Fruit fly (Drosophila melanogaster) Kc167 (cell line): ENCODE data around the gene CG13928.

Experiments used
- Myc ChIP-seq: fragments of >200 bp; optimal IDR thresholded peaks from 2 replicates; lab custom pipeline; 2017; ENCODE audit warnings: missing external identifiers
- Sin3A ChIP-seq: fragments of >200 bp; optimal IDR thresholded peaks from 2 replicates; lab custom pipeline; 2018; ENCODE audit warnings: missing external identifiers
- h ChIP-seq: fragments of >200 bp; optimal IDR thresholded peaks from 3 replicates; lab custom pipeline; 2018; ENCODE audit warnings: missing external identifiers
- insv ChIP-seq: fragments of >200 bp; optimal IDR thresholded peaks from 3 replicates; lab custom pipeline; 2018; ENCODE audit warnings: missing external identifiers
- psq ChIP-seq: fragments of >200 bp; optimal IDR thresholded peaks from 2 replicates; lab custom pipeline; 2017; ENCODE audit warnings: missing external identifiers
- ttk ChIP-seq: sonication (Bioruptor generic); optimal IDR thresholded peaks from 2 replicates; lab custom pipeline; 2017; ENCODE audit warnings: missing external identifiers

- TF ChIP-seq Myc: no peak
- TF ChIP-seq insv (lab: Kevin White, UChicago): no peak
- no peak for TF ChIP-seq ttk (lab: Kevin White, UChicago)
- no peak for TF ChIP-seq Sin3A (lab: Kevin White, UChicago)
- no peak for TF ChIP-seq psq (lab: Kevin White, UChicago)
- no peak for TF ChIP-seq h (lab: Kevin White, UChicago)
Measured at dm6 chr3L:1577338-1577737, 50.8 kb downstream of the CG13928 start.
